Worm (Caenorhabditis elegans): ENCODE data around the gene Y67D8C.2.

DNA sequence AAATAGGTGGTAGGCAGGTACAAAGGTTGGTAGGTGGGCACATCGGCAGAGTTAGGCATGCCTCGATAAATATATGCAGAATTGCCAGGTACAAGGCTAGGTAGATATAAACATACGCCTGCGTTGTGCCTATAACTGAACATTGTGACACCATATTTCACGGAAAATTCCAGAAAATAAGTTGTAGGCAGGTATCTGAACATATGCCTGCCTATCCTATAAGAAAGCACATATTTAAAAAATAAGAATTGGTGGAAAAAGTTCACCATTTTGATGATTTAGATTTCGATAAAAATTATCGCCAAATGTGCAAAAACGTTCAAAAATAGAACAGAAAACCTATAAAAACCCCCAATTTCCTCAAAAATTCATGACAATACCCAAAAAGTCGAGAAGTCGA, 17.5 kb downstream of the Y67D8C.2 start:
- TF ChIP-seq ama-1 (optimal IDR thresholded peaks at IDR 0.05) (no peak), pes-1 (GFP tag; IDR thresholded peaks at IDR 0.05) (no peak), B0310.2 (tag; optimal IDR thresholded peaks at IDR 0.05) (no peak), flt-1 (GFP tag; IDR thresholded peaks at IDR 0.05) (no peak), scrt-1 (GFP tag; IDR thresholded peaks at IDR 0.05) (no peak), hnd-1 (tag; optimal IDR thresholded peaks at IDR 0.05) (no peak), tbx-11 (GFP tag; IDR thresholded peaks at IDR 0.05) (no peak), ceh-36 (tag; optimal IDR thresholded peaks at IDR 0.05) (no peak), ets-7 (tag; optimal IDR thresholded peaks at IDR 0.05) (no peak), sea-1 (GFP tag; conservative IDR thresholded peaks at IDR 0.05) (no peak), tbx-37 (GFP tag; conservative IDR thresholded peaks at IDR 0.05) (no peak), hmbx-1 (tag; optimal IDR thresholded peaks at IDR 0.05) (no peak)

Data from whole organism, early embryonic.